Worm (Caenorhabditis elegans) whole organism, young adult: ENCODE data around the gene btb-16.

ENCODE experiments used
- B0019.2 ChIP-seq: fragments of 200-800 bp; sonication (Bioruptor generic); conservative IDR thresholded peaks from 2 replicates; pipeline ENCODE4 v1.3.6; 2022; ENCODE audit warnings: missing genetic modification reagents, missing genetic modification characterization, missing compliant biosample characterization
- B0261.1 ChIP-seq: sonication (generic microtip); optimal IDR thresholded peaks from 2 replicates; lab custom pipeline; 2016; ENCODE audit warnings: mild to moderate bottlenecking, missing genetic modification characterization, moderate library complexity, missing compliant biosample characterization
- B0336.3 ChIP-seq: fragments of 200-800 bp; sonication (Bioruptor generic); IDR thresholded peaks from 2 replicates; pipeline ENCODE4 v1.3.6; 2022; ENCODE audit warnings: missing genetic modification characterization, missing compliant biosample characterization
- F22D6.2 ChIP-seq: sonication (generic microtip); optimal IDR thresholded peaks from 2 replicates; lab custom pipeline; 2016; ENCODE audit warnings: mild to moderate bottlenecking, missing genetic modification characterization, missing compliant biosample characterization
- F52B5.7 ChIP-seq: sonication (generic microtip); optimal IDR thresholded peaks from 2 replicates; lab custom pipeline; 2016; ENCODE audit warnings: mild to moderate bottlenecking, missing genetic modification characterization, missing compliant biosample characterization
- F57C9.4 ChIP-seq: sonication (generic microtip); optimal IDR thresholded peaks from 2 replicates; lab custom pipeline; 2017; ENCODE audit warnings: mild to moderate bottlenecking, missing genetic modification characterization, missing compliant biosample characterization
- T07F8.4 ChIP-seq: sonication (generic microtip); optimal IDR thresholded peaks from 2 replicates; lab custom pipeline; 2016; ENCODE audit warnings: mild to moderate bottlenecking, missing genetic modification characterization, moderate library complexity, missing compliant biosample characterization
- Y67H2A.10 ChIP-seq: fragments of 200-800 bp; sonication (Bioruptor generic); conservative IDR thresholded peaks from 2 replicates; pipeline ENCODE4 v1.3.6; 2022; ENCODE audit warnings: missing genetic modification reagents, missing genetic modification characterization, missing compliant biosample characterization
- atf-7 ChIP-seq: sonication (generic microtip); optimal IDR thresholded peaks from 2 replicates; lab custom pipeline; 2017; ENCODE audit warnings: mild to moderate bottlenecking, missing genetic modification characterization, missing compliant biosample characterization
- athp-1 ChIP-seq: sonication (generic microtip); optimal IDR thresholded peaks from 2 replicates; lab custom pipeline; 2017; ENCODE audit warnings: mild to moderate bottlenecking, missing genetic modification characterization, missing compliant biosample characterization
- attf-5 ChIP-seq: fragments of 200-800 bp; sonication (Bioruptor generic); optimal IDR thresholded peaks from 2 replicates; lab custom pipeline; 2018; ENCODE audit warnings: mild to moderate bottlenecking, missing genetic modification characterization, missing compliant biosample characterization
- bed-1 ChIP-seq: fragments of 200-800 bp; sonication (Bioruptor generic); IDR thresholded peaks from 2 replicates; pipeline ENCODE4 v1.3.6; 2022; ENCODE audit warnings: missing genetic modification reagents, missing genetic modification characterization, missing compliant biosample characterization
- ccch-3 ChIP-seq: fragments of 200-800 bp; sonication (Bioruptor generic); optimal IDR thresholded peaks from 2 replicates; lab custom pipeline; 2018; ENCODE audit warnings: mild to moderate bottlenecking, missing genetic modification characterization, missing compliant biosample characterization
- cebp-1 ChIP-seq, 2 experiments: fragments of 200-800 bp in 1 of 2; sonication (Bioruptor generic) in 1 of 2; sonication (generic microtip) in 1 of 2; IDR thresholded peaks in 1 of 2; optimal IDR thresholded peaks in 1 of 2; 2 replicates each; pipeline versions ENCODE4 v1.3.6 to Lab custom; 2017 to 2022; ENCODE audit warnings: missing compliant biosample characterization in 2 of 2, missing genetic modification characterization in 2 of 2, mild to moderate bottlenecking in 1 of 2, missing genetic modification reagents in 1 of 2, moderate library complexity in 1 of 2
- ceh-91 ChIP-seq: fragments of 200-800 bp; sonication (Bioruptor generic); IDR thresholded peaks from 2 replicates; pipeline ENCODE4 v1.3.6; 2022; ENCODE audit warnings: missing genetic modification reagents, missing genetic modification characterization, missing compliant biosample characterization
- die-1 ChIP-seq: sonication (generic microtip); optimal IDR thresholded peaks from 2 replicates; lab custom pipeline; 2016; ENCODE audit warnings: missing genotype, mild to moderate bottlenecking, missing genetic modification characterization, missing compliant biosample characterization
- dpff-1 ChIP-seq: sonication (generic microtip); optimal IDR thresholded peaks from 2 replicates; lab custom pipeline; 2017; ENCODE audit warnings: mild to moderate bottlenecking, missing genetic modification characterization, missing compliant biosample characterization
- egl-18 ChIP-seq: fragments of 200-800 bp; sonication (Bioruptor generic); IDR thresholded peaks from 2 replicates; pipeline ENCODE4 v1.3.6; 2022; ENCODE audit warnings: missing genetic modification reagents, missing genetic modification characterization, missing compliant biosample characterization
- egl-44 ChIP-seq: fragments of 200-800 bp; sonication (Bioruptor generic); IDR thresholded peaks from 2 replicates; pipeline ENCODE4 v1.3.6; 2022; ENCODE audit warnings: missing genetic modification reagents, missing genetic modification characterization, missing compliant biosample characterization
- egrh-3 ChIP-seq: fragments of 200-800 bp; sonication (Bioruptor generic); IDR thresholded peaks from 2 replicates; pipeline ENCODE4 v1.3.6; 2022; ENCODE audit warnings: missing genetic modification reagents, missing genetic modification characterization, missing compliant biosample characterization
- ekl-4 ChIP-seq: fragments of 200-800 bp; sonication (Bioruptor generic); IDR thresholded peaks from 2 replicates; pipeline ENCODE4 v1.3.6; 2022; ENCODE audit warnings: missing genetic modification reagents, missing genetic modification characterization, missing compliant biosample characterization
- ets-4 ChIP-seq: fragments of 200-800 bp; sonication (Bioruptor generic); optimal IDR thresholded peaks from 2 replicates; lab custom pipeline; 2018; ENCODE audit warnings: mild to moderate bottlenecking, missing genetic modification characterization, missing compliant biosample characterization
- gei-17 ChIP-seq: fragments of 200-800 bp; sonication (Bioruptor generic); optimal IDR thresholded peaks from 2 replicates; lab custom pipeline; 2018; ENCODE audit warnings: mild to moderate bottlenecking, missing genetic modification characterization, missing compliant biosample characterization
- hlh-12 ChIP-seq: sonication (generic microtip); optimal IDR thresholded peaks from 2 replicates; lab custom pipeline; 2016; ENCODE audit warnings: missing genetic modification characterization, missing compliant biosample characterization
- hrde-1 ChIP-seq: sonication (generic microtip); optimal IDR thresholded peaks from 2 replicates; lab custom pipeline; 2016; ENCODE audit warnings: missing genetic modification characterization, mild to moderate bottlenecking, missing compliant biosample characterization, moderate library complexity, missing genotype, missing genetic modification reagents, borderline replicate concordance
- lin-35 ChIP-seq, 3 experiments: fragments of 150-350 bp in 2 of 3; sonication (generic microtip) in 1 of 3; optimal IDR thresholded peaks; 2 replicates each; lab custom pipeline; 2014 to 2018; ENCODE audit warnings: missing biosample characterization in 3 of 3, missing genetic modification characterization in 3 of 3, missing genetic modification reagents in 3 of 3
- lsy-27 ChIP-seq: sonication (generic microtip); optimal IDR thresholded peaks from 2 replicates; lab custom pipeline; 2017; ENCODE audit warnings: missing genetic modification characterization, mild to moderate bottlenecking, missing compliant biosample characterization, antibody characterized with exemption, missing genotype, borderline replicate concordance; ENCODE audit not compliant: insufficient read depth
- madf-6 ChIP-seq: fragments of 200-800 bp; sonication (Bioruptor generic); IDR thresholded peaks from 2 replicates; pipeline ENCODE4 v1.3.6; 2022; ENCODE audit warnings: missing genetic modification reagents, missing genetic modification characterization, missing compliant biosample characterization
- mxl-1 ChIP-seq: sonication (generic microtip); optimal IDR thresholded peaks from 2 replicates; lab custom pipeline; 2016; ENCODE audit warnings: missing genetic modification characterization, missing compliant biosample characterization
- nhr-27 ChIP-seq: fragments of 200-800 bp; sonication (Bioruptor generic); optimal IDR thresholded peaks from 2 replicates; lab custom pipeline; 2018; ENCODE audit warnings: mild to moderate bottlenecking, missing genetic modification characterization, moderate library complexity, missing compliant biosample characterization
- nhr-80 ChIP-seq: sonication (generic microtip); optimal IDR thresholded peaks from 2 replicates; lab custom pipeline; 2016; ENCODE audit warnings: missing genetic modification characterization, missing compliant biosample characterization
- snpc-4 ChIP-seq, 5 experiments: fragments of 150-350 bp in 1 of 5; sonication (generic microtip) in 4 of 5; optimal IDR thresholded peaks; 2 replicates each; lab custom pipeline; 2014 to 2018; ENCODE audit warnings: missing genetic modification characterization in 5 of 5, missing biosample characterization in 3 of 5, antibody characterized with exemption in 2 of 5, mild to moderate bottlenecking in 2 of 5, missing compliant biosample characterization in 2 of 5, missing genotype in 2 of 5, moderate library complexity in 2 of 5, missing genetic modification reagents in 1 of 5
- xnd-1 ChIP-seq: sonication (generic microtip); optimal IDR thresholded peaks from 2 replicates; lab custom pipeline; 2016; ENCODE audit warnings: missing genotype, missing genetic modification reagents, missing genetic modification characterization, missing compliant biosample characterization

The btb-16 gene

DNA sequence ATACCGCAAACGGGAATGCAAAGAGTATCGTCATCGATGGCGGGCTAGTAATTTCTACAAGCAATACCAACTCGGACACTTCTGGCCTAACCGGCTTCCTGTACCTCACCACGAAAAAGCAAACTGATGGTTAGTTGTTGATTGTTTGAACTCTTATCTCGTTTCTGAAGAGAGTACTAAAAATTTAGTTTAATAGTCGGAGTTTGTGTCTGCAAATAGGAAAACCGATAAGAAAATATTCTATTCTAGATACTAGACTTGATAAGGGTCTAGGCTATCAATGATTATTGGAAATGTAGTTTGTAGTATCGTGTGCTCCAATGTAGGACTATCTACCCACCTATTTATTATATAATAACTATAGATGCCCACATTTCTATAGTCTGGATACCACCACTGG is 22.2 kb downstream of the btb-16 start:
- peak; percentile 29 for TF ChIP-seq nhr-80 (tag; lab: Kevin White, UChicago)
- TF ChIP-seq ceh-91 (GFP tag; lab: Robert Waterston, UW), result no peak
- TF ChIP-seq, all 124 proteins: peak for 1

DNA sequence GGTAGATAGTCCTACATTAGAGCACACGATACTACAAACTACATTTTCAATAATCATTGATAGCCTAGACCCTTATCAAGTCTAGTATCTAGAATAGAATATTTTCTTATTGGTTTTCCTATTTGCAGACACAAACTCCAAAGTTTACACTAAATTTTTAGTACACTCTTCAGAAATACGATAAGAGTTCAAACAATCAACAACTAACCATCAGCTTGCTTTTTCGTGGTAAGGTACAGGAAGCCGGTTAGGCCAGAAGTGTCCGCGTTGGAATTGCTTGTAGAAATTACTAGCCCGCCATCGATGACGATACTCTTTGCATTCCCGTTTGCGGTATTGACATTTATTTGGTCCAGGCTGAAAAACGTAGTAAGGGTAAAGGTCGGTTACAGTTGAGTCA is 25.6 kb downstream of the btb-16 start, which contains the start of gene Y46D2A.1:
Y46D2A.1 (plus strand) TSS at position 301 of the 400 bp plus-strand sequence.
- no peak for TF ChIP-seq ccch-3 (GFP tag; lab: Kevin White, UChicago)
- no peak for TF ChIP-seq F52B5.7 (tag; lab: Kevin White, UChicago)
- no peak for TF ChIP-seq dpff-1 (tag; lab: Kevin White, UChicago)
- TF ChIP-seq attf-5, result no peak
- TF ChIP-seq athp-1, result no peak
- no peak for TF ChIP-seq B0261.1 (tag; lab: Kevin White, UChicago)
- TF ChIP-seq atf-7, result no peak
- no peak for TF ChIP-seq F22D6.2 (tag; lab: Kevin White, UChicago)
- no peak for TF ChIP-seq gei-17 (GFP tag; lab: Kevin White, UChicago)
- no peak for TF ChIP-seq mxl-1 (tag; lab: Kevin White, UChicago)
- TF ChIP-seq, all 124 proteins: peak for 0

DNA sequence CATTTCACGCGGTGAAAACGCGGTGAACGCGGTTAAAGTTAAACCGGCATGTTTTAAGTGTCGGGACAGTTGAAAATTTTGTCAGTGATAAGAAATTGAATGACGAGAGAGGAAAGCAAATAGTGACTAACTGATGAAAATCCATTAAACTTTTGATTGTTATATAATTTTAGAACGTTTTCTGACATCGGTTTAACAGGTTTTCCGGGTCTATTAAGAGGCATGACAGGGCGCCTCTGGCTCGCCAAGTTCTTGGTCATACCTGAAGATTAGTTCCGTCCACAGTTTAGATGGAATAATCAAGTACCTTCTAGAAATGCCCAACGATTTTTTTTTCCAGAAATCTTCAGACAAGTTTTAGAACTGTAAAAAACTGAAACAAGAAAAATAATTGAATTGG is 26.5 kb downstream of the btb-16 start, which contains the start of gene Y46D2A.2:
Y46D2A.2 (minus strand) TSS at position 101 of the 400 bp plus-strand sequence.
- no peak for TF ChIP-seq B0019.2 (GFP tag; lab: Robert Waterston, UW)
- no peak for TF ChIP-seq snpc-4 (GFP tag; optimal IDR thresholded peaks at IDR 0.05; lab: Kevin White, UChicago)
- no peak for TF ChIP-seq snpc-4 (tag; optimal IDR thresholded peaks at IDR 0.05; lab: Kevin White, UChicago)
- TF ChIP-seq T07F8.4 (tag; lab: Kevin White, UChicago), result no peak
- TF ChIP-seq nhr-27, result no peak
- TF ChIP-seq ets-4 (GFP tag; lab: Kevin White, UChicago), result no peak
- TF ChIP-seq madf-6 (GFP tag; lab: Robert Waterston, UW), result no peak
- TF ChIP-seq F57C9.4 (tag; lab: Kevin White, UChicago), result no peak
- no peak for TF ChIP-seq lsy-27 (tag; lab: Kevin White, UChicago)
- no peak for TF ChIP-seq nhr-80 (tag; lab: Kevin White, UChicago)

DNA sequence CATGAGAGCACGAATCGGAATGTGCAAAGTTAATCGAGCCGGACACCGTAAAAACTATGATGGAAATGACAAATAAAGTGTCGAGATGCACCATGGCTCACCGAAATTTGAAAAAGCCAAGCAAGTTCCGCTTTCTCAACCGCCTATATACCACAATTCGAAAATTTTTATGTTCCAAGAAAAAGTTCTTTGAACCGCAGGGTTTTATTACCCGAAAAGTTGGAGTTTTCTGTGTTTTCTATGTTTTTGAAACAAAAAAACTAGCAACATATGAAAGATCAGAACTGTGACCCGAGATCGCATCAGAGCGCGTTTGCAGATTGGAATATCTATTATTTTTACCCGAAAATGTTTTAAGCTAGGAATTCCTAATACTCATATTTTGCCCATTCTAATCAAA is 30.4 kb downstream of the btb-16 start, which contains the start of gene Y46D2A.3:
Y46D2A.3 (minus strand) TSS at position 101 of the 400 bp plus-strand sequence.
- no peak for TF ChIP-seq egl-18 (GFP tag; lab: Robert Waterston, UW)
- no peak for TF ChIP-seq Y67H2A.10 (GFP tag; lab: Robert Waterston, UW)
- no peak for TF ChIP-seq athp-1
- TF ChIP-seq cebp-1 (GFP tag; IDR thresholded peaks at IDR 0.05; lab: Robert Waterston, UW), result no peak
- TF ChIP-seq cebp-1 (tag; optimal IDR thresholded peaks at IDR 0.05; lab: Kevin White, UChicago), result no peak
- no peak for TF ChIP-seq lin-35 (GFP tag; optimal IDR thresholded peaks at IDR 0.05; lab: Kevin White, UChicago)

DNA sequence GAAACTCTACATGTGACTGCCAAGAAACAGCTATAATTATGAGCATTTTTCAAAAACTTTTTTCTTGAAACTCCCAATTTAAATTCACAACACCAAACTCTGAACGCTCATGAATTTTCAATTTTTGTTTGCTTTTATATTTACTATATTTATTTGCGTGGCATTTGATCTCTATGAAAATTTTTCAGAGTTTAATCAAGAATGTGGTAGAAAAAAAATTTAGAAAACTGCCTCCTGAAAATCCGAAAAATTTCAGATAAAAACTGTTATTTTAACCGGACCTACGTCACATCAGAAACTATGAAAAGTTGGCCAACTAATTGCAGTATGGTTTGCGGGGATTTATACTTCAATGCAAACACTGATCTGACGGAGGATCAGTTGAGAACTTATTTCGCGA is 35.4 kb downstream of the btb-16 start, which contains the start of gene irld-27:
irld-27 (plus strand) TSS at position 301 of the 400 bp plus-strand sequence.
- TF ChIP-seq die-1 (tag; lab: Kevin White, UChicago), result no peak
- no peak for TF ChIP-seq egrh-3
- no peak for TF ChIP-seq hrde-1
- no peak for TF ChIP-seq xnd-1 (tag; lab: Kevin White, UChicago)
- no peak for TF ChIP-seq bed-1 (GFP tag; lab: Robert Waterston, UW)
- TF ChIP-seq ekl-4 (GFP tag; lab: Robert Waterston, UW), result no peak
- no peak for TF ChIP-seq hlh-12
- TF ChIP-seq egl-44 (GFP tag; lab: Robert Waterston, UW), result no peak
- no peak for TF ChIP-seq B0336.3 (GFP tag; lab: Robert Waterston, UW)
